Worm (Caenorhabditis elegans) whole organism, L2 larva: ENCODE results near the gene F44E2.6.

Experiments
- C34F6.9 ChIP-seq: fragments of 150-350 bp; optimal IDR thresholded peaks from 2 replicates; lab custom pipeline; 2014; ENCODE audit warnings: missing biosample characterization, missing genetic modification characterization
- F13H6.1 ChIP-seq: sonication (generic microtip); optimal IDR thresholded peaks from 2 replicates; lab custom pipeline; 2016; ENCODE audit warnings: missing genetic modification characterization, missing compliant biosample characterization
- R02D3.7 ChIP-seq: fragments of 150-350 bp; optimal IDR thresholded peaks from 2 replicates; lab custom pipeline; 2014; ENCODE audit warnings: missing biosample characterization, missing genetic modification characterization
- Y55F3AM.14 ChIP-seq: fragments of 200-800 bp; sonication (Bioruptor generic); optimal IDR thresholded peaks from 2 replicates; lab custom pipeline; 2018; ENCODE audit warnings: mild to moderate bottlenecking, missing genetic modification characterization, missing compliant biosample characterization
- ZK546.5 ChIP-seq: sonication (generic microtip); optimal IDR thresholded peaks from 2 replicates; lab custom pipeline; 2017; ENCODE audit warnings: missing biosample characterization, missing genetic modification characterization
- aly-2 ChIP-seq: fragments of 150-350 bp; optimal IDR thresholded peaks from 2 replicates; lab custom pipeline; 2014; ENCODE audit warnings: missing biosample characterization, missing genetic modification characterization
- ama-1 ChIP-seq: fragments of 150-350 bp; optimal IDR thresholded peaks from 2 replicates; lab custom pipeline; 2018; ENCODE audit warnings: inconsistent platforms
- ceh-82 ChIP-seq: fragments of 150-350 bp; optimal IDR thresholded peaks from 2 replicates; lab custom pipeline; 2014; ENCODE audit warnings: missing biosample characterization, missing genetic modification characterization
- crh-2 ChIP-seq: sonication (generic microtip); optimal IDR thresholded peaks from 2 replicates; lab custom pipeline; 2017; ENCODE audit warnings: missing biosample characterization, missing genetic modification characterization
- egl-27 ChIP-seq: sonication (generic microtip); optimal IDR thresholded peaks from 3 replicates; lab custom pipeline; 2017; ENCODE audit warnings: missing biosample characterization, missing genetic modification reagents, missing genetic modification characterization
- elt-3 ChIP-seq: sonication (generic microtip); optimal IDR thresholded peaks from 2 replicates; lab custom pipeline; 2017; ENCODE audit warnings: missing biosample characterization, missing genetic modification characterization
- fos-1 ChIP-seq: fragments of 150-350 bp; optimal IDR thresholded peaks from 2 replicates; lab custom pipeline; 2014; ENCODE audit warnings: missing biosample characterization, missing genetic modification characterization
- gmeb-1 ChIP-seq: fragments of 150-350 bp; optimal IDR thresholded peaks from 2 replicates; lab custom pipeline; 2014; ENCODE audit warnings: missing biosample characterization, missing genetic modification characterization
- lin-11 ChIP-seq: fragments of 150-350 bp; sonication (generic microtip); optimal IDR thresholded peaks from 2 replicates; lab custom pipeline; 2014; ENCODE audit warnings: missing biosample characterization, missing genetic modification characterization, inconsistent platforms, mixed read lengths
- lsy-2 ChIP-seq, 2 experiments: fragments of 150-350 bp in 1 of 2; sonication (generic microtip) in 1 of 2; optimal IDR thresholded peaks; 2 replicates each; lab custom pipeline; 2014 to 2017; ENCODE audit warnings: missing biosample characterization in 2 of 2, missing genetic modification characterization in 2 of 2
- mab-5 ChIP-seq: fragments of 150-350 bp; optimal IDR thresholded peaks from 2 replicates; lab custom pipeline; 2014; ENCODE audit warnings: missing biosample characterization, missing genetic modification characterization
- mdl-1 ChIP-seq, 2 experiments: fragments of 150-350 bp in 1 of 2; sonication (generic microtip) in 1 of 2; optimal IDR thresholded peaks; 2 replicates each; lab custom pipeline; 2017; ENCODE audit warnings: missing biosample characterization in 2 of 2, missing genetic modification characterization in 2 of 2
- nhr-11 ChIP-seq: fragments of 150-350 bp; optimal IDR thresholded peaks from 2 replicates; lab custom pipeline; 2014; ENCODE audit warnings: missing biosample characterization, missing genetic modification characterization
- nhr-129 ChIP-seq: fragments of 150-350 bp; optimal IDR thresholded peaks from 2 replicates; lab custom pipeline; 2014; ENCODE audit warnings: missing biosample characterization, missing genetic modification characterization
- nhr-21 ChIP-seq: fragments of 150-350 bp; optimal IDR thresholded peaks from 2 replicates; lab custom pipeline; 2014; ENCODE audit warnings: missing biosample characterization, missing genetic modification characterization
- nhr-237 ChIP-seq: fragments of 150-350 bp; optimal IDR thresholded peaks from 2 replicates; lab custom pipeline; 2014; ENCODE audit warnings: missing biosample characterization, missing genetic modification characterization
- nhr-25 ChIP-seq: fragments of 150-350 bp; sonication (generic microtip); optimal IDR thresholded peaks from 3 replicates; lab custom pipeline; 2014; ENCODE audit warnings: missing biosample characterization, missing genetic modification characterization
- nhr-6 ChIP-seq: fragments of 150-350 bp; optimal IDR thresholded peaks from 2 replicates; lab custom pipeline; 2014; ENCODE audit warnings: missing biosample characterization, missing genetic modification characterization
- nhr-77 ChIP-seq: fragments of 150-350 bp; optimal IDR thresholded peaks from 2 replicates; lab custom pipeline; 2014; ENCODE audit warnings: missing biosample characterization, missing genetic modification characterization
- peb-1 ChIP-seq: fragments of 150-350 bp; optimal IDR thresholded peaks from 2 replicates; lab custom pipeline; 2014; ENCODE audit warnings: missing biosample characterization, missing genetic modification characterization
- sem-4 ChIP-seq: fragments of 150-350 bp; optimal IDR thresholded peaks from 2 replicates; lab custom pipeline; 2014; ENCODE audit warnings: missing biosample characterization, missing genetic modification reagents, missing genetic modification characterization
- skn-1 ChIP-seq: sonication (generic microtip); optimal IDR thresholded peaks from 2 replicates; lab custom pipeline; 2017; ENCODE audit warnings: missing biosample characterization, missing genetic modification characterization
- sma-3 ChIP-seq: sonication (generic microtip); optimal IDR thresholded peaks from 2 replicates; lab custom pipeline; 2016; ENCODE audit warnings: missing genetic modification reagents, missing genetic modification characterization, missing compliant biosample characterization
- sma-9 ChIP-seq, 2 experiments: fragments of 150-350 bp in 1 of 2; sonication (generic microtip) in 1 of 2; optimal IDR thresholded peaks; 2 replicates each; lab custom pipeline; 2014 to 2016; ENCODE audit warnings: missing genetic modification characterization in 2 of 2, mild to moderate bottlenecking in 1 of 2, missing biosample characterization in 1 of 2, missing compliant biosample characterization in 1 of 2, missing genetic modification reagents in 1 of 2, moderate library complexity in 1 of 2
- snpc-4 ChIP-seq: fragments of 150-350 bp; optimal IDR thresholded peaks from 2 replicates; lab custom pipeline; 2014; ENCODE audit warnings: missing biosample characterization, missing genetic modification characterization
- unc-55 ChIP-seq: fragments of 150-350 bp; sonication (generic microtip); optimal IDR thresholded peaks from 3 replicates; lab custom pipeline; 2014; ENCODE audit warnings: missing biosample characterization, missing genetic modification reagents, missing genetic modification characterization
- unc-62 ChIP-seq: fragments of 150-350 bp; optimal IDR thresholded peaks from 2 replicates; lab custom pipeline; 2014; ENCODE audit warnings: missing biosample characterization, missing genetic modification reagents, missing genetic modification characterization
- zag-1 ChIP-seq: fragments of 150-350 bp; optimal IDR thresholded peaks from 2 replicates; lab custom pipeline; 2014; ENCODE audit warnings: missing biosample characterization, missing genetic modification characterization
- ztf-1 ChIP-seq: fragments of 200-800 bp; sonication (Bioruptor generic); conservative IDR thresholded peaks from 2 replicates; pipeline ENCODE4 v1.3.6; 2022; ENCODE audit warnings: missing genetic modification characterization, missing compliant biosample characterization
- ztf-11 ChIP-seq: sonication (generic microtip); optimal IDR thresholded peaks from 2 replicates; lab custom pipeline; 2017; ENCODE audit warnings: missing biosample characterization, missing genetic modification characterization
- ztf-4 ChIP-seq: fragments of 150-350 bp; optimal IDR thresholded peaks from 2 replicates; lab custom pipeline; 2014; ENCODE audit warnings: missing biosample characterization, missing genetic modification characterization

The F44E2.6 gene

DNA sequence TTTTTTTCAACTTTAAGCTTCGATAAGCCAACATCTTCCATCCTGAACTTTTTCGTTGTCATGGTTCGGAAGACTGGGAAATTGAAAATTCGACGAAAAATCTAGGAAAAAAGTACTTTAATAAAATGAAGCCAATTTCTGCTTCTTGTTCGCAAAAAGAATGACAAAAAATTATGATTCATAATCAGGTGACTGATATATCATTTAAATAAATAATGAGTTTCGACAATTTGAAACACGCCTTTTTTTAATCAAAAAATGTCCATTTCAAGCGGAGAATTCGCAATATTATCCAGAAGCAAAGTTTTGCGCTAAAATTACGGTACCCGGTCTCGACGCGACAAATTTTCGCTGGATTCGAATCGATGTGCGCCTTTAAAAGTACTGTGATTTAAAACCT, at the start of gene F44E2.6:
Gene F44E2.6, minus strand, starts transcription at position 101 of the 400 bp plus-strand sequence.
- TF ChIP-seq nhr-77 (tag; lab: Kevin White, UChicago) (no peak), nhr-21 (tag; lab: Kevin White, UChicago) (no peak), nhr-129 (tag; lab: Kevin White, UChicago) (no peak), F13H6.1 (tag; lab: Kevin White, UChicago) (no peak)

DNA sequence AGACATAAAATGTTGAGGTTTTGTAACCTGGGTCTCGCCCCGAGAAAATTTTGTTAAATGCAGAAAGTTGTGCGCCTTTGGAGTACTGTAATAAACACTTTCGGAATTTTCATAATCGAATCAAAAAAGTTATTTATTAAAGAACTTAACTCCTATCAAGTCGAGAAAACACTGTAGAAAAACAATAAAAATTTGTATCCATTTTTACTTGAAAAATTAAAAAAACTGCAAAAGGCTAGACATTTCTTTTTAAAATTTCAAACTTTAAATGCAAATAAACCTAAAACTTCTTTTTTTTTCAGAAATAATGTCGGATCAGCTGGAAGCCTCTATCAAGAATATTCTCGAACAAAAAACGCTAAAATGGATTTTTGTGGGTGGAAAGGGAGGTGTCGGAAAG, 49.8 kb upstream of the F44E2.6 start, which contains the start of gene asna-1:
Gene asna-1, plus strand, starts transcription at position 301 of the 400 bp plus-strand sequence.
- TF ChIP-seq ZK546.5 (tag; lab: Kevin White, UChicago) (no peak), nhr-11 (no peak)

DNA sequence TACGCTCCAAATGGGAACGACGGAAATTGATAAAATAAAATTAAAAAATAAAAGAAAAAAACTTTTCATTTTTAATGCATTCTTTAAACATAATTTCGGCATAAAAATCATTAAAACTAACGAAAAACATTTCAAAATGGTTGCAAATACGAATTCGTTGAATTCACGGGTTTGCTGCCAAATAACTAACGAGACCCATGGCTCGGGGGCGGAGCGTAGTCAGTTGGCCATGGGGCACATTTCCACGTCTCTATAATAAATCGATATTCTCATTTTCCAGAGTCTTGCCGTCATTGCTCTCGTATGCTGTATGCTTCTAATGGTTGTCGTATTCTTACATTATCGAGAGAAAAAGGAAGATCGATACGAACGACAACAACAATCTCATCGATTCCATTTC, 48.5 kb upstream of the F44E2.6 start, which contains the start of gene ZK637.4:
Gene ZK637.4, plus strand, starts transcription at position 301 of the 400 bp plus-strand sequence.
- TF ChIP-seq mab-5: no peak
- TF ChIP-seq, all 48 proteins: peak for 0

DNA sequence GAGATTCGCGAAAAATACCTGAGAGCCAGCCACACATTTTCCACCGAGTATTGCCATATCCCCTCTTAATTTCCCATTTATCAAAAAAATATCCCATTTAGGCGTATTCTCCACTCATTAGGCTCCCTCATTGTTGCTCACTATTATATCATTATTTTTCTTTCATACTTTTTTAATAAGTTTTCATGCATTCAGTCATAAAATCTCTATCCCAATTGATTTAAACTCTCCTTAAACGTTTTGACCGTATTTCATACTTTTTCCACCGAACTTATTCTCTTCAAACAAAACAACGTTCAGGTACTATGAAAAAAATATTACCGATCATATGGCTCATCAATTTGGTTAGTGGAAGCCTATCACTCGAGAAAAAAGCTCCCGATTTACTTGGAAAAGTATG, 44.9 kb upstream of the F44E2.6 start, which contains the start of gene lnkn-1:
Gene lnkn-1, plus strand, starts transcription at position 301 of the 400 bp plus-strand sequence.
- TF ChIP-seq egl-27 (tag; lab: Kevin White, UChicago) (no peak), mdl-1 (tag; optimal IDR thresholded peaks at IDR 0.05; lab: Kevin White, UChicago) (no peak), nhr-77 (tag; lab: Kevin White, UChicago) (no peak), sma-9 (GFP tag; optimal IDR thresholded peaks at IDR 0.05; lab: Kevin White, UChicago) (no peak), sma-9 (tag; optimal IDR thresholded peaks at IDR 0.05; lab: Kevin White, UChicago) (no peak), aly-2 (tag; lab: Kevin White, UChicago) (no peak), snpc-4 (tag; lab: Kevin White, UChicago) (no peak), ceh-82 (no peak), sem-4 (tag; lab: Kevin White, UChicago) (no peak), ztf-11 (tag; lab: Kevin White, UChicago) (no peak), zag-1 (no peak), R02D3.7 (tag; lab: Kevin White, UChicago) (no peak)

DNA sequence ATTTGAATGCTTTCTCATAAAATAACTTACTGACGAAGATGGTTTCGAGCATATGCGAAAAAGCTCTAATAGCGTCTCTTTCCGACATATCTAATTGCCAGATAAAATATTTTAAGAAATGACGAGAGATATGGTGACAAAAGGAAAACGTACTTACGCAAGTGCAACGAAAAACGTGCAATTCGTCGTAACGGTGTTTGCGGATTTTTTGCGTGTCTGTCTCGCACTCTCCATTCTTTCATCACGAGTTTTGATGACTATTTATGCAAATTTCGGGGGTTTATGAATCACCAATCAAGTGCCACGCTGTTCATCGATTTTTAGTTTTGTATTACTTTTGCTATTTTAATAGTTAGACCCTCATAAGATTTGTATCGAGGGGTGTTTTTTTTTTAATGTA, 43.9 kb upstream of the F44E2.6 start, which contains the start of gene ZK637.14:
Gene ZK637.14, minus strand, starts transcription at position 201 of the 400 bp plus-strand sequence.
- no peak for TF ChIP-seq ztf-4
- peak; percentile 9 for TF ChIP-seq nhr-6 (tag; lab: Kevin White, UChicago)
- peak; percentile 2 for TF ChIP-seq ama-1 (lab: Kevin White, UChicago)
- peak; percentile 61 for TF ChIP-seq unc-55
- TF ChIP-seq crh-2 (tag; lab: Kevin White, UChicago): peak; percentile 89
- no peak for TF ChIP-seq ztf-11 (tag; lab: Kevin White, UChicago)
- TF ChIP-seq Y55F3AM.14: no peak
- peak; percentile 16 for TF ChIP-seq sma-3
- TF ChIP-seq nhr-25 (tag; lab: Kevin White, UChicago): peak; percentile 3
- peak; percentile 49 for TF ChIP-seq gmeb-1 (tag; lab: Kevin White, UChicago)
- no peak for TF ChIP-seq peb-1 (tag; lab: Kevin White, UChicago)
- TF ChIP-seq nhr-237 (tag; lab: Kevin White, UChicago): no peak
- TF ChIP-seq fos-1: peak; percentile 95
- TF ChIP-seq lsy-2 (tag; optimal IDR thresholded peaks at IDR 0.05; lab: Kevin White, UChicago): peak; percentile 45 to 76
- no peak for TF ChIP-seq elt-3 (tag; lab: Kevin White, UChicago)
- peak; percentile 73 for TF ChIP-seq skn-1 (tag; lab: Kevin White, UChicago)
- peak; percentile 93 for TF ChIP-seq C34F6.9 (tag; lab: Kevin White, UChicago)
- no peak for TF ChIP-seq ztf-1 (GFP tag; lab: Robert Waterston, UW)
- peak; percentile 71 for TF ChIP-seq nhr-129 (tag; lab: Kevin White, UChicago)
- peak; percentile 15 for TF ChIP-seq sma-9 (GFP tag; optimal IDR thresholded peaks at IDR 0.05; lab: Kevin White, UChicago)
- no peak for TF ChIP-seq sma-9 (tag; optimal IDR thresholded peaks at IDR 0.05; lab: Kevin White, UChicago)
- no peak for TF ChIP-seq F13H6.1 (tag; lab: Kevin White, UChicago)
- peak; percentile 39 for TF ChIP-seq lin-11 (tag; lab: Kevin White, UChicago)
- peak; percentile 23 for TF ChIP-seq nhr-21 (tag; lab: Kevin White, UChicago)
- no peak for TF ChIP-seq zag-1
- TF ChIP-seq unc-62: no peak
- TF ChIP-seq, all 48 proteins: peak for 15
